Worm (Caenorhabditis elegans) whole organism, L3 larva: Measurements from ENCODE around the gene F45B8.5.

Experiments
- R02D3.7 ChIP-seq: fragments of 150-350 bp; optimal IDR thresholded peaks from 2 replicates; lab custom pipeline; 2014; ENCODE audit warnings: missing biosample characterization, missing genetic modification characterization
- ceh-82 ChIP-seq: fragments of 150-350 bp; optimal IDR thresholded peaks from 2 replicates; lab custom pipeline; 2014; ENCODE audit warnings: missing biosample characterization, missing genetic modification characterization
- ceh-9 ChIP-seq: sonication (generic microtip); optimal IDR thresholded peaks from 2 replicates; lab custom pipeline; 2018; ENCODE audit warnings: missing biosample characterization, missing genetic modification characterization
- jun-1 ChIP-seq: fragments of 150-350 bp; optimal IDR thresholded peaks from 2 replicates; lab custom pipeline; 2014; ENCODE audit warnings: missing biosample characterization, missing genetic modification reagents, missing genetic modification characterization
- lin-39 ChIP-seq: fragments of 150-350 bp; optimal IDR thresholded peaks from 2 replicates; lab custom pipeline; 2018; ENCODE audit warnings: missing biosample characterization, missing genetic modification reagents, missing genetic modification characterization
- nhr-11 ChIP-seq: fragments of 150-350 bp; optimal IDR thresholded peaks from 2 replicates; lab custom pipeline; 2014; ENCODE audit warnings: missing biosample characterization, missing genetic modification characterization
- nhr-12 ChIP-seq: fragments of 150-350 bp; optimal IDR thresholded peaks from 2 replicates; lab custom pipeline; 2014; ENCODE audit warnings: missing biosample characterization, missing genetic modification characterization
- nhr-23 ChIP-seq: fragments of 150-350 bp; optimal IDR thresholded peaks from 2 replicates; lab custom pipeline; 2014; ENCODE audit warnings: missing biosample characterization, missing genetic modification reagents, missing genetic modification characterization
- unc-39 ChIP-seq: sonication (generic microtip); optimal IDR thresholded peaks from 4 replicates; lab custom pipeline; 2017; ENCODE audit warnings: missing biosample characterization, missing genetic modification characterization

ce11 chrX:14928854-14929253 lies 37.0 kb upstream of the F45B8.5 start, which contains the start of gene ntr-2:
- TF ChIP-seq R02D3.7 (tag; lab: Kevin White, UChicago) (no peak), unc-39 (tag; lab: Kevin White, UChicago) (no peak), jun-1 (tag; lab: Kevin White, UChicago) (no peak), lin-39 (tag; lab: Kevin White, UChicago) (no peak), nhr-12 (tag; lab: Kevin White, UChicago) (no peak), nhr-23 (tag; lab: Kevin White, UChicago) (no peak), ceh-9 (tag; lab: Kevin White, UChicago) (no peak), nhr-11 (tag; lab: Kevin White, UChicago) (no peak), ceh-82 (tag; lab: Kevin White, UChicago) (no peak)
